Worm (Caenorhabditis elegans) whole organism, L4 larva: ENCODE measurements around the gene AH10.4.

ENCODE experiments used
- D1046.2 ChIP-seq: fragments of 200-800 bp; sonication (Bioruptor generic); IDR thresholded peaks from 2 replicates; pipeline ENCODE4 v1.3.6; 2022; ENCODE audit warnings: missing genetic modification characterization, missing compliant biosample characterization
- F37D6.2 ChIP-seq: sonication (generic microtip); optimal IDR thresholded peaks from 2 replicates; lab custom pipeline; 2016; ENCODE audit warnings: mild to moderate bottlenecking, missing genetic modification characterization, missing compliant biosample characterization
- F49E8.2 ChIP-seq: sonication (generic microtip); optimal IDR thresholded peaks from 2 replicates; lab custom pipeline; 2016; ENCODE audit warnings: missing compliant biosample characterization, mild to moderate bottlenecking, missing genetic modification characterization, borderline replicate concordance
- T20F7.1 ChIP-seq: fragments of 200-800 bp; sonication (Bioruptor generic); optimal IDR thresholded peaks from 2 replicates; lab custom pipeline; 2018; ENCODE audit warnings: mild to moderate bottlenecking, missing genetic modification characterization, missing compliant biosample characterization
- Y105C5A.15 ChIP-seq: fragments of 200-800 bp; sonication (Bioruptor generic); IDR thresholded peaks from 2 replicates; pipeline ENCODE4 v1.3.6; 2022; ENCODE audit warnings: missing genetic modification characterization, missing compliant biosample characterization
- Y75B8A.6 ChIP-seq: fragments of 200-800 bp; sonication (Bioruptor generic); IDR thresholded peaks from 2 replicates; pipeline ENCODE4 v1.3.6; 2022; ENCODE audit warnings: missing genetic modification reagents, missing genetic modification characterization, missing compliant biosample characterization
- aha-1 ChIP-seq: fragments of 150-350 bp; peaks from one replicate; lab custom pipeline; 2014; ENCODE audit warnings: missing biosample characterization, missing genetic modification characterization
- ceh-20 ChIP-seq: fragments of 200-800 bp; sonication (Bioruptor generic); IDR thresholded peaks from 2 replicates; pipeline ENCODE4 v1.3.6; 2022; ENCODE audit warnings: missing genetic modification reagents, missing genetic modification characterization, missing compliant biosample characterization
- ceh-28 ChIP-seq: fragments of 150-350 bp; optimal IDR thresholded peaks from 2 replicates; lab custom pipeline; 2014; ENCODE audit warnings: missing biosample characterization, missing genetic modification reagents, missing genetic modification characterization
- ceh-62 ChIP-seq: sonication (generic microtip); optimal IDR thresholded peaks from 2 replicates; lab custom pipeline; 2017; ENCODE audit warnings: missing biosample characterization, missing genetic modification characterization
- ceh-82 ChIP-seq: sonication (generic microtip); optimal IDR thresholded peaks from 2 replicates; lab custom pipeline; 2017; ENCODE audit warnings: missing biosample characterization, missing genetic modification characterization
- ces-1 ChIP-seq: fragments of 150-350 bp; sonication (generic microtip); optimal IDR thresholded peaks from 4 replicates; lab custom pipeline; 2014; ENCODE audit warnings: missing biosample characterization, missing genetic modification reagents, missing genetic modification characterization
- ctbp-1 ChIP-seq: fragments of 200-800 bp; sonication (Bioruptor generic); IDR thresholded peaks from 2 replicates; pipeline ENCODE4 v1.3.6; 2022; ENCODE audit warnings: missing genetic modification reagents, missing genetic modification characterization, missing compliant biosample characterization
- dmd-6 ChIP-seq: fragments of 200-800 bp; sonication (Bioruptor generic); IDR thresholded peaks from 2 replicates; pipeline ENCODE4 v1.3.6; 2022; ENCODE audit warnings: missing genetic modification reagents, missing genetic modification characterization, missing compliant biosample characterization
- duxl-1 ChIP-seq: sonication (generic microtip); optimal IDR thresholded peaks from 2 replicates; lab custom pipeline; 2016; ENCODE audit warnings: mild to moderate bottlenecking, missing genetic modification characterization, moderate library complexity, missing compliant biosample characterization; ENCODE audit not compliant: poor library complexity
- dve-1 ChIP-seq: sonication (generic microtip); optimal IDR thresholded peaks from 2 replicates; lab custom pipeline; 2017; ENCODE audit warnings: antibody characterized with exemption, mild to moderate bottlenecking, missing genetic modification characterization, missing compliant biosample characterization; ENCODE audit not compliant: insufficient read depth
- jun-1 ChIP-seq: fragments of 150-350 bp; optimal IDR thresholded peaks from 2 replicates; lab custom pipeline; 2014; ENCODE audit warnings: missing biosample characterization, missing genetic modification reagents, missing genetic modification characterization
- lin-13 ChIP-seq: fragments of 150-350 bp; optimal IDR thresholded peaks from 2 replicates; lab custom pipeline; 2014; ENCODE audit warnings: missing biosample characterization, missing genetic modification reagents, missing genetic modification characterization
- lin-29 ChIP-seq: fragments of 200-800 bp; sonication (Bioruptor generic); IDR thresholded peaks from 2 replicates; pipeline ENCODE4 v1.3.6; 2022; ENCODE audit warnings: missing genetic modification reagents, missing genetic modification characterization, missing compliant biosample characterization
- lin-38 ChIP-seq: fragments of 200-800 bp; sonication (Bioruptor generic); IDR thresholded peaks from 2 replicates; pipeline ENCODE4 v1.3.6; 2022; ENCODE audit warnings: missing genetic modification reagents, missing genetic modification characterization, missing compliant biosample characterization
- lin-39 ChIP-seq: fragments of 150-350 bp; optimal IDR thresholded peaks from 2 replicates; lab custom pipeline; 2014; ENCODE audit warnings: missing biosample characterization, missing genetic modification reagents, missing genetic modification characterization
- madf-9 ChIP-seq: fragments of 200-800 bp; sonication (Bioruptor generic); conservative IDR thresholded peaks from 2 replicates; pipeline ENCODE4 v1.3.6; 2022; ENCODE audit warnings: missing genetic modification reagents, missing genetic modification characterization, missing compliant biosample characterization
- mdt-29 ChIP-seq: fragments of 200-800 bp; sonication (Bioruptor generic); IDR thresholded peaks from 2 replicates; pipeline ENCODE4 v1.3.6; 2022; ENCODE audit warnings: missing genetic modification reagents, missing genetic modification characterization, missing compliant biosample characterization
- mep-1 ChIP-seq: fragments of 150-350 bp; sonication (generic microtip); optimal IDR thresholded peaks from 3 replicates; lab custom pipeline; 2014; ENCODE audit warnings: missing biosample characterization, missing genetic modification characterization
- nhr-10 ChIP-seq: fragments of 150-350 bp; optimal IDR thresholded peaks from 2 replicates; lab custom pipeline; 2014; ENCODE audit warnings: missing biosample characterization, missing genetic modification characterization
- nhr-11 ChIP-seq: fragments of 150-350 bp; optimal IDR thresholded peaks from 2 replicates; lab custom pipeline; 2014; ENCODE audit warnings: missing biosample characterization, missing genetic modification characterization
- nhr-41 ChIP-seq: fragments of 200-800 bp; sonication (Bioruptor generic); IDR thresholded peaks from 2 replicates; pipeline ENCODE4 v1.3.6; 2022; ENCODE audit warnings: missing genetic modification reagents, missing genetic modification characterization, missing compliant biosample characterization
- nhr-6 ChIP-seq: fragments of 150-350 bp; optimal IDR thresholded peaks from 2 replicates; lab custom pipeline; 2014; ENCODE audit warnings: missing biosample characterization, missing genetic modification characterization
- pqm-1 ChIP-seq: sonication (generic microtip); optimal IDR thresholded peaks from 2 replicates; lab custom pipeline; 2017; ENCODE audit warnings: missing biosample characterization, missing genetic modification characterization
- rbr-2 ChIP-seq: sonication (generic microtip); optimal IDR thresholded peaks from 2 replicates; lab custom pipeline; 2016; ENCODE audit warnings: missing genotype, missing genetic modification characterization, missing compliant biosample characterization
- saeg-2 ChIP-seq: fragments of 200-800 bp; sonication (Bioruptor generic); IDR thresholded peaks from 2 replicates; pipeline ENCODE4 v1.3.6; 2022; ENCODE audit warnings: missing genetic modification reagents, missing genetic modification characterization, missing compliant biosample characterization
- set-16 ChIP-seq: fragments of 200-800 bp; sonication (Bioruptor generic); IDR thresholded peaks from 2 replicates; pipeline ENCODE4 v1.3.6; 2022; ENCODE audit warnings: missing genetic modification reagents, missing genetic modification characterization, missing compliant biosample characterization
- snpc-1.2 ChIP-seq: fragments of 200-800 bp; sonication (Bioruptor generic); IDR thresholded peaks from 2 replicates; pipeline ENCODE4 v1.3.6; 2022; ENCODE audit warnings: missing genetic modification reagents, missing genetic modification characterization, missing compliant biosample characterization
- tag-97 ChIP-seq: fragments of 200-800 bp; sonication (Bioruptor generic); IDR thresholded peaks from 2 replicates; pipeline ENCODE4 v1.3.6; 2022; ENCODE audit warnings: missing genetic modification characterization, missing compliant biosample characterization
- unc-62 ChIP-seq, 3 experiments: fragments of 150-350 bp in 1 of 3; sonication (generic microtip); optimal IDR thresholded peaks in 2 of 3; peaks in 1 of 3; 1 replicate in 1 of 3; 2 replicates in 2 of 3; lab custom pipeline; 2014 to 2017; ENCODE audit warnings: missing biosample characterization in 3 of 3, missing genetic modification characterization in 3 of 3, missing genetic modification reagents in 3 of 3, missing genotype in 1 of 3
- zag-1 ChIP-seq: fragments of 150-350 bp; optimal IDR thresholded peaks from 2 replicates; lab custom pipeline; 2014; ENCODE audit warnings: missing biosample characterization, missing genetic modification characterization
- zfp-2 ChIP-seq: sonication (generic microtip); optimal IDR thresholded peaks from 2 replicates; lab custom pipeline; 2016; ENCODE audit warnings: mild to moderate bottlenecking, missing genetic modification characterization, missing compliant biosample characterization
- zfp-3 ChIP-seq: fragments of 200-800 bp; sonication (Bioruptor generic); conservative IDR thresholded peaks from 2 replicates; pipeline ENCODE4 v1.3.6; 2022; ENCODE audit warnings: missing genetic modification reagents, missing genetic modification characterization, missing compliant biosample characterization
- zip-2 ChIP-seq: fragments of 150-350 bp; optimal IDR thresholded peaks from 2 replicates; lab custom pipeline; 2014; ENCODE audit warnings: missing biosample characterization, missing genetic modification characterization
- ztf-11 ChIP-seq: fragments of 150-350 bp; optimal IDR thresholded peaks from 2 replicates; lab custom pipeline; 2014; ENCODE audit warnings: missing biosample characterization, missing genetic modification characterization
- ztf-7 ChIP-seq: fragments of 150-350 bp; optimal IDR thresholded peaks from 2 replicates; lab custom pipeline; 2014; ENCODE audit warnings: missing biosample characterization, missing genetic modification characterization

The AH10.4 gene

DNA sequence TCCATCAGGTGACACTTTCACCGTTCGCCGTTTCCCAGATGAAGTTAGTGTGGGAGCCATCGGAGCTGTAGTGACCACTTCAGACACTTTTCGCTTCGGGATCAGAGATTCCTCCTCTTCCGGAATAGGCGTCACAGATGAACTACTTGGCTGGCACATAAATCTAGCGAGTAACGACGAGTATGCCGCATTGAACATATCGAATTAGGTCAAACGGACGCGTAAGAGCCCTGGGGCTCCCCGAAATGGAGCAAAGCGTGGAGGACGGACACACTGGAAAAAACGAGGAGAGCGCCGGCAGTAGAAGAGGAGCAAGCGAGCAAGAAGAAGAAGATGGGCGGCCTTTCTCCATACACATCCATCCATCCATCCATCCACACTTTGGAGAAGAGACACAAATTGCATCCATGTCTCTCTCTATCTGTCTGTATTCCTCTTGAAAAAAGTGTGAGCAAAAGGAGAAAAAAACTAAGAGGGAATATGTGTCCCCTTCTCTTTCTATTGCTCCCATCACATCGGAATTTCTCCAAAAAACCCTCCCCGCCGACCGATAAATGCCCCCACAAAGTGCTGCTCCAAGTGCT, 11.2 kb downstream of the AH10.4 start (continued):
- TF ChIP-seq nhr-10 (tag; lab: Kevin White, UChicago): no peak
- TF ChIP-seq lin-13: no peak
- TF ChIP-seq zag-1: no peak
- TF ChIP-seq ztf-11 (tag; lab: Kevin White, UChicago): no peak
- TF ChIP-seq nhr-11 (tag; lab: Kevin White, UChicago): no peak
- TF ChIP-seq aha-1 (tag; lab: Kevin White, UChicago): peak; percentile 57
- TF ChIP-seq pqm-1: no peak
- no peak for TF ChIP-seq rbr-2 (tag; lab: Kevin White, UChicago)
- no peak for TF ChIP-seq madf-9 (GFP tag; lab: Robert Waterston, UW)
- TF ChIP-seq ctbp-1 (GFP tag; lab: Robert Waterston, UW): 0 out of 2 replicates have a peak, but pooled peaks have one; percentile 47
- TF ChIP-seq lin-29: no peak
- no peak for TF ChIP-seq ces-1 (GFP tag; lab: Kevin White, UChicago)
- TF ChIP-seq, all 104 proteins: peak for 6

DNA sequence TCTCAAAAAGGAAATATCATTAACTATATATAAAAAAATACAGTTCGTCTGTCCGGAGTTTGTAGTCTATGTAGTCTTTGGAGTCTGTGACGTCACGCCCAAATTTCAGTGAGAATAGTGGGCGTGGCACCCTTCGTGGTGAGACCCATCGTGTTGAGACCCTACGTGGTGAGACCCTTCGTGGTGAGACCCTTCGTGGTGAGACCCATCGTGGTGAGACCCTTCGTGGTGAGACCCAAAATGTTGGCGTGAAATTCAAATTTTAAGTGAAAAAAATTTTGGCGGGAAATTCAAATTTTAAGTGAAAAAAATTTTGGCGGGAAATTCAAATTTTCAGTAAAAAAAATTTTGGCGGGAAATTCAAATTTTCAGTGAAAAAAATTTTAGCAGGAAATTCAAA, 13.5 kb downstream of the AH10.4 start:
- TF ChIP-seq snpc-1.2 (GFP tag; lab: Robert Waterston, UW) (0 out of 2 replicates have a peak, but pooled peaks have one; percentile 12), lin-38 (peak; percentile 25; the same call in 1 of the 2 replicates), madf-9 (GFP tag; lab: Robert Waterston, UW) (0 out of 2 replicates have a peak, but pooled peaks have one; percentile 13), Y105C5A.15 (GFP tag; lab: Robert Waterston, UW) (0 out of 2 replicates have a peak, but pooled peaks have one; percentile 45), dmd-6 (GFP tag; lab: Robert Waterston, UW) (peak; percentile 31), mdt-29 (GFP tag; lab: Robert Waterston, UW) (0 out of 2 replicates have a peak, but pooled peaks have one; percentile 35), set-16 (peak; percentile 7; the same call in 1 of the 2 replicates), zfp-3 (0 out of 2 replicates have a peak, but pooled peaks have one; percentile 49), nhr-41 (peak; percentile 16; the same call in 1 of the 2 replicates)

DNA sequence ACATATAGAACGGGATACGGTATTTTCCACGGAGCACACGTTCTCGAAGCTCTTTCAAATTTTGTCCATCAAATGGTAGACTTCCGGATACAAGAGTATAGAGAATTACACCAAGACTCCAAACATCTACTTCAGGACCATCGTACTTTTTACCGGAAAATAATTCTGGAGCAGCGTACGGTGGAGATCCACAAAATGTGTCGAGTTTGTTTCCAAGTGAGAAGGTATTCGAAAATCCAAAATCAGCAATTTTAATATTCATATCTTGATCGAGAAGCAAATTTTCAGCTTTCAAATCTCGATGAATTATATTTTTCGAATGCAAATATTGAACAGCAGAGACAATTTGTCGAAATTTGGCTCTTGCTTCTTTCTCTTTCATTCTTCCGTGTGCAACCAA, 14.5 kb downstream of the AH10.4 start:
- TF ChIP-seq aha-1 (tag; lab: Kevin White, UChicago): peak; percentile 92
- no peak for TF ChIP-seq lin-29
- TF ChIP-seq saeg-2 (GFP tag; lab: Robert Waterston, UW): no peak
- no peak for TF ChIP-seq Y75B8A.6 (GFP tag; lab: Robert Waterston, UW)
- TF ChIP-seq nhr-6 (tag; lab: Kevin White, UChicago): no peak
- TF ChIP-seq lin-38: no peak

DNA sequence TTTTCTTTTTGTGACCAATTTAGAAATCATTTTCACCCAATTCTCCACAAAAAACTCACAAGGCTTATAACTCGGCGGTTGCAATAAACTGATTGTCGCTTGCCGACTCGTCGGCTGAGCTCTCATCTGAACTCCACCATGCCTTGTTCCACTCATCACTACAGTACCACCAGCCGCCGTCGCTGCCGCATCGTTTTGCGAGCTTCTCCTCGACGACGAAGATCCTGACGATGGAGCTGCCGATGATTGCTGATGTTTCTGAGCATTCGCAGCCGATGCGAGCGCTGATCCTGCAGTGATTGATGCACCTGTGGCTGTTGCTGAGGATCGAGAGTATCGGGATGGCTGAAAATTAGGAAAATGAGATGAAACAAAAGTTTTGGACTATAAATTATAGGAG, 17.0 kb downstream of the AH10.4 start:
- TF ChIP-seq Y75B8A.6 (GFP tag; lab: Robert Waterston, UW): no peak
- peak in 1 of 2 experiments; percentile 75 for TF ChIP-seq unc-62 (GFP tag; optimal IDR thresholded peaks at IDR 0.05 in 1 of 2; lab: Kevin White, UChicago)
- TF ChIP-seq unc-62 (tag; optimal IDR thresholded peaks at IDR 0.05; lab: Kevin White, UChicago): no peak
- TF ChIP-seq set-16: peak; percentile 71
- TF ChIP-seq, all 104 proteins: peak for 2

DNA sequence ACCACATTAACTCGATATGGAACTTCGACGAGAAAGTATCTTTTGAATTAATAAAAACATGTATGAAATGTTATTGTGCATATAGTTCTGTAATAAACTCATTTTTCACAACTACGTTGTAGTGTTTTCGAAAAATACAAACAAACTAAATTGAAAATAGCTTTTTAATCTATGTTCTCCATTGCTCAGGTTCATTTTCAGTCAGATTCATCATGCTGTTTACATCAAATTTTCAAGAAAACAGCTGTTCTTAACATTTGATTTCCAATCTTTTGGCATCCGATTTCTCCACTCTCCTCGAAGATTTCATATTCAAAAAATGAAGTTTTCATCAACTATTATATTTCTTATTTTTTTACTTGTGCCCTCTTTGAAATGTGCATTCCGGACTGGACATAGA, 27.6 kb downstream of the AH10.4 start, which contains the start of gene H39E23.2:
Gene H39E23.2 (plus strand): TSS at position 301 of the 400 bp plus-strand sequence.
- TF ChIP-seq ztf-7 (tag; lab: Kevin White, UChicago): no peak
- TF ChIP-seq tag-97 (GFP tag; lab: Robert Waterston, UW): no peak
- no peak for TF ChIP-seq ceh-20 (GFP tag; lab: Robert Waterston, UW)
- TF ChIP-seq ceh-82 (tag; lab: Kevin White, UChicago): no peak
- TF ChIP-seq ceh-28 (tag; lab: Kevin White, UChicago): no peak

DNA sequence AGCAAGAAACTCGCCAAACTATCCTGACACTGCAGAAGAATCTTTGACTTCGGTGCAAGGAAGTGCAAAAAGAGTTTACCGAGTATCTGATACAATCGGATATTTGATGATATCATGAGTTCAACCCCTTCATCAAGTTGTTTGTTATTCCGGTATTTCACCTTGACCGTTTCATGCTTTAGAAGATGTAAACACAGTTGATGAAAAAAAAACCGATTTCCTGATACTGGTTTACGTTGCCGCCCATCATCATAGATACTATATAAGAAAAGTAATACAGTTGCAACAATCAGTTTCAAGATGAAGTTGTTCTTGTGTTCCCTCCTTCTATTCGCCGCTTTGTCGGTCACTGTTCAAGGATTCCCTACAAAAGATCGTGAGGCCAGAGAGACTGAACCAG, 30.2 kb downstream of the AH10.4 start, which contains the start of gene H39E23.3:
Gene H39E23.3 (plus strand): TSS at position 301 of the 400 bp plus-strand sequence.
- no peak for TF ChIP-seq jun-1
- no peak for TF ChIP-seq ceh-82 (tag; lab: Kevin White, UChicago)
- TF ChIP-seq ceh-62 (tag; lab: Kevin White, UChicago): no peak
- TF ChIP-seq tag-97 (GFP tag; lab: Robert Waterston, UW): no peak
- TF ChIP-seq F49E8.2 (tag; lab: Kevin White, UChicago): no peak
- TF ChIP-seq lin-39: no peak
- no peak for TF ChIP-seq duxl-1 (tag; lab: Kevin White, UChicago)
- no peak for TF ChIP-seq D1046.2 (GFP tag; lab: Robert Waterston, UW)
- no peak for TF ChIP-seq zfp-2 (tag; lab: Kevin White, UChicago)
- TF ChIP-seq F37D6.2 (tag; lab: Kevin White, UChicago): no peak
- TF ChIP-seq mep-1 (tag; lab: Kevin White, UChicago): no peak
- no peak for TF ChIP-seq dve-1 (tag; lab: Kevin White, UChicago)
- no peak for TF ChIP-seq madf-9 (GFP tag; lab: Robert Waterston, UW)
- no peak for TF ChIP-seq zip-2 (tag; lab: Kevin White, UChicago)
- no peak for TF ChIP-seq T20F7.1 (GFP tag; lab: Kevin White, UChicago)
